Fruit fly (Drosophila melanogaster) whole organism: ENCODE data around the gene Naa30B.

Experiments
- CG8478 ChIP-seq: fragments of >200 bp; optimal IDR thresholded peaks from 2 replicates; lab custom pipeline; 2018; ENCODE audit warnings: inconsistent platforms
- Dll ChIP-seq: fragments of >200 bp; optimal IDR thresholded peaks from 2 replicates; lab custom pipeline; 2017
- EcR ChIP-seq, 2 experiments: fragments of >200 bp; optimal IDR thresholded peaks; 2 replicates each; lab custom pipeline; 2017; ENCODE audit warnings: missing biosample characterization in 2 of 2, missing genetic modification characterization in 2 of 2, missing genetic modification reagents in 2 of 2
- pan ChIP-seq: fragments of >200 bp; optimal IDR thresholded peaks from 2 replicates; lab custom pipeline; 2017
- psq ChIP-seq: fragments of >200 bp; optimal IDR thresholded peaks from 2 replicates; lab custom pipeline; 2017
- usp ChIP-seq: fragments of >200 bp; optimal IDR thresholded peaks from 2 replicates; lab custom pipeline; 2017; ENCODE audit warnings: missing biosample characterization, missing genetic modification characterization, mixed read lengths

Gene Naa30B

DNA sequence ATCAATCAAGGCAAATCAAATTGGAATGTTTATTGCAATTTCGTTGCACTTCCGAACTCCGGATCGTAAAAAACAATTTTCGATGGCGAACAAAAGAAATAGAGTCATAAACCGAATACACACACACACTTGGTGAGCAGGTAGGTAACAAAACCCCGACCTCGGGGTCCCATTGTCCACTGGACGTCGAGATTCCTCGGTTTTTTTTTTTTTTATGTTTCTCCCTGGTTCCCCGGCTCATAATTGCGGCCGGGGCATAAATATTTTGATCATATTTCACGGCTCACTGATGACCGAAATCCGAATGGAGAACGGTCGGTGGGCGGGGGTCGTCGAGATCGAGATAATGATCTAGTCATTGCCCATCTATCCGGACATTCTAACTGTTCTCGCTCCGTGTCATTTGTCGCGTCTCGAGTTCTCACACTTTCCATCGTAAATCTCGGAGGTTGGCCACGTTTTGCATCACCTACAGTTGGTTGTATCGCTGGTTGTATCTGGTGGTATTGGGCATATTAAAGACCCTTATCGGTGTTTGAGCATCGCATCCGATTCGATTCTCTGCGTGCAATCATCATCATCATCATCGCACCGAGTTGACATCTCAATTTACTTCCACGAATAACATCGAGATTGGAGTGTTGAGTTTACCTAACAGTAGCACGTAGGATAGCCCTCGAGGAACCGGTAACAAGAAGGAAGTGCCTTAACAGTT, 23.9 kb downstream of the Naa30B start:
- TF ChIP-seq usp (GFP tag; lab: Kevin White, UChicago) (no peak), psq (lab: Kevin White, UChicago) (no peak), pan (lab: Kevin White, UChicago) (no peak), Dll (no peak), CG8478 (lab: Kevin White, UChicago) (no peak), EcR (GFP tag; optimal IDR thresholded peaks at IDR 0.05; lab: Kevin White, UChicago) (no peak)

- TF ChIP-seq psq (lab: Kevin White, UChicago) (no peak), usp (GFP tag; lab: Kevin White, UChicago) (no peak), CG8478 (lab: Kevin White, UChicago) (no peak), pan (lab: Kevin White, UChicago) (peak; percentile 94), EcR (GFP tag; optimal IDR thresholded peaks at IDR 0.05; lab: Kevin White, UChicago) (no peak)
Measured at dm6 chr3L:1442906-1443305, 29.0 kb downstream of the Naa30B start.

- TF ChIP-seq psq (lab: Kevin White, UChicago) (no peak), Dll (no peak), pan (lab: Kevin White, UChicago) (no peak), usp (GFP tag; lab: Kevin White, UChicago) (no peak), EcR (GFP tag; optimal IDR thresholded peaks at IDR 0.05; lab: Kevin White, UChicago) (no peak), CG8478 (lab: Kevin White, UChicago) (no peak)
Measured at dm6 chr3L:1442309-1442708, 29.6 kb downstream of the Naa30B start.

dm6 chr3L:1440999-1441398, 30.9 kb downstream of the Naa30B start:
- no peak for TF ChIP-seq usp (GFP tag; lab: Kevin White, UChicago)
- TF ChIP-seq EcR (GFP tag; optimal IDR thresholded peaks at IDR 0.05; lab: Kevin White, UChicago), result no peak
- TF ChIP-seq pan (lab: Kevin White, UChicago), result no peak
- TF ChIP-seq CG8478 (lab: Kevin White, UChicago), result no peak
- no peak for TF ChIP-seq psq (lab: Kevin White, UChicago)
- TF ChIP-seq Dll, result no peak

DNA sequence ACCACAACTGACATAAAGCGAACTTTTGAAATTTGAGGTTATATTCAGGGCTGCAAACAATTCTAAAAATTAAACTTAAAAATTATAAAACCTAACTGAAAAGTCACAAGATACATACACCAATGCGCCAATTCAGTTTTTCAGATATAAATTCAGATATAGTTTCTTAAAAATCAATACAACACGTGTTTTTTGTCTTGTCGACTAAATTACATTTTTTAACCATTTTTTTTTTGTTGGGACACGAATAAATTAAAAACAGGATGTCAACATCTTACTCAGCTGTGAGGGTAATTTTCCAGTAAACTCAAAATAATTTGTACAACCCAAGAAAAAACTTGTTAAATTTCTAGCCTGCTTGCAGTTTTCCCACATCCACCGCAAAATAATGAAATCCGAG, 34.1 kb downstream of the Naa30B start, which contains the start of gene SA2:
TSS of gene SA2 (minus strand) at position 101 of the 400 bp plus-strand sequence.
- TF ChIP-seq pan (lab: Kevin White, UChicago), result no peak
- TF ChIP-seq Dll, result no peak
- TF ChIP-seq CG8478 (lab: Kevin White, UChicago), result no peak
- no peak for TF ChIP-seq usp (GFP tag; lab: Kevin White, UChicago)
- TF ChIP-seq psq (lab: Kevin White, UChicago), result no peak
- no peak for TF ChIP-seq EcR (GFP tag; optimal IDR thresholded peaks at IDR 0.05; lab: Kevin White, UChicago)

dm6 chr3L:1431489-1432053, 40.3 kb downstream of the Naa30B start:
- TF ChIP-seq CG8478 (lab: Kevin White, UChicago), result no peak

- no peak for TF ChIP-seq EcR (GFP tag; optimal IDR thresholded peaks at IDR 0.05; lab: Kevin White, UChicago)
- no peak for TF ChIP-seq CG8478 (lab: Kevin White, UChicago)
- TF ChIP-seq usp (GFP tag; lab: Kevin White, UChicago), result no peak
- TF ChIP-seq pan (lab: Kevin White, UChicago), result no peak
- no peak for TF ChIP-seq Dll
- TF ChIP-seq psq (lab: Kevin White, UChicago), result no peak
Measured at dm6 chr3L:1424488-1424887, 47.4 kb downstream of the Naa30B start.

dm6 chr3L:1423371-1423770, 48.5 kb downstream of the Naa30B start, which contains the start of gene CG9173:
TSS of gene CG9173 (minus strand) at chr3L:1423471.
- TF ChIP-seq CG8478 (lab: Kevin White, UChicago) (no peak), psq (lab: Kevin White, UChicago) (no peak), EcR (GFP tag; optimal IDR thresholded peaks at IDR 0.05; lab: Kevin White, UChicago) (no peak), pan (lab: Kevin White, UChicago) (no peak), Dll (no peak), usp (GFP tag; lab: Kevin White, UChicago) (no peak)

dm6 chr3L:1420950-1421349, 50.9 kb downstream of the Naa30B start:
- TF ChIP-seq usp (GFP tag; lab: Kevin White, UChicago), result no peak
- TF ChIP-seq pan (lab: Kevin White, UChicago), result no peak
- TF ChIP-seq EcR (GFP tag; optimal IDR thresholded peaks at IDR 0.05; lab: Kevin White, UChicago), result no peak
- no peak for TF ChIP-seq psq (lab: Kevin White, UChicago)
- no peak for TF ChIP-seq Dll
- TF ChIP-seq CG8478 (lab: Kevin White, UChicago), result no peak
